Fruit fly (Drosophila melanogaster): ENCODE measurements around the gene CG10874.

dm6 chr2L:2173191-2173590 lies 19.0 kb downstream of the CG10874 start:
- no peak for TF ChIP-seq Snoo (tag; optimal IDR thresholded peaks at IDR 0.05)
- TF ChIP-seq CG10348 (GFP tag; IDR thresholded peaks at IDR 0.05), result no peak
- TF ChIP-seq gl (tag; optimal IDR thresholded peaks at IDR 0.05), result no peak
- TF ChIP-seq rn (GFP tag; IDR thresholded peaks at IDR 0.05), result no peak
- TF ChIP-seq CG4496 (GFP tag; IDR thresholded peaks at IDR 0.05), result no peak
- no peak for TF ChIP-seq Ets98B (GFP tag; IDR thresholded peaks at IDR 0.05)
- TF ChIP-seq CG9948 (tag; optimal IDR thresholded peaks at IDR 0.05), result no peak
- TF ChIP-seq CG17806 (tag; optimal IDR thresholded peaks at IDR 0.05), result no peak
- no peak for TF ChIP-seq CG8301 (tag; optimal IDR thresholded peaks at IDR 0.05)
- no peak for TF ChIP-seq D1 (tag; optimal IDR thresholded peaks at IDR 0.05)
